Fruit fly (Drosophila melanogaster) whole organism, embryonic: ENCODE measurements around the gene Phae2.

Experiments
- Blimp-1 ChIP-seq: fragments of 200-800 bp; sonication (Bioruptor generic); optimal IDR thresholded peaks from 3 replicates; lab custom pipeline; 2018; ENCODE audit warnings: missing biosample characterization, missing genetic modification characterization, mild to moderate bottlenecking, moderate library complexity, missing genetic modification reagents
- C15 ChIP-seq: fragments of 200-800 bp; sonication (Bioruptor generic); IDR thresholded peaks from 3 replicates; pipeline ENCODE4 v1.3.6; 2022; ENCODE audit warnings: missing biosample characterization, missing genetic modification characterization
- CG10959 ChIP-seq: fragments of 200-800 bp; sonication (Bioruptor generic); IDR thresholded peaks from 2 replicates; pipeline ENCODE4 v1.3.6; 2022; ENCODE audit warnings: missing biosample characterization, missing genetic modification characterization
- CG12659 ChIP-seq: fragments of 200-800 bp; sonication (Bioruptor generic); optimal IDR thresholded peaks from 3 replicates; lab custom pipeline; 2017; ENCODE audit warnings: mild to moderate bottlenecking, missing biosample characterization, missing genetic modification reagents, missing genetic modification characterization
- CG13287 ChIP-seq: fragments of 200-800 bp; sonication (Bioruptor generic); IDR thresholded peaks from 2 replicates; pipeline ENCODE4 v1.3.6; 2022; ENCODE audit warnings: missing biosample characterization, missing genetic modification characterization; ENCODE audit not compliant: partially characterized antibody
- CG15479 ChIP-seq: fragments of 200-800 bp; sonication (Bioruptor generic); optimal IDR thresholded peaks from 3 replicates; lab custom pipeline; 2019; ENCODE audit warnings: missing biosample characterization, mild to moderate bottlenecking, missing genetic modification characterization, moderate library complexity
- CG15601 ChIP-seq: fragments of 200-800 bp; sonication (Bioruptor generic); optimal IDR thresholded peaks from 3 replicates; lab custom pipeline; 2019; ENCODE audit warnings: missing biosample characterization, mild to moderate bottlenecking, missing genetic modification characterization, moderate library complexity
- CG16863 ChIP-seq: fragments of 200-800 bp; sonication (Bioruptor generic); optimal IDR thresholded peaks from 3 replicates; lab custom pipeline; 2016; ENCODE audit warnings: missing biosample characterization, missing genetic modification characterization
- CG18764 ChIP-seq: fragments of 200-800 bp; sonication (Bioruptor generic); optimal IDR thresholded peaks from 3 replicates; lab custom pipeline; 2016; ENCODE audit warnings: missing biosample characterization, missing genetic modification characterization
- CG34376 ChIP-seq: fragments of 200-800 bp; sonication (Bioruptor generic); optimal IDR thresholded peaks from 2 replicates; lab custom pipeline; 2018; ENCODE audit warnings: missing biosample characterization, mild to moderate bottlenecking, missing genetic modification characterization
- CG3838 ChIP-seq: fragments of 200-800 bp; sonication (Bioruptor generic); optimal IDR thresholded peaks from 3 replicates; lab custom pipeline; 2016; ENCODE audit warnings: missing biosample characterization, missing genetic modification characterization
- CG43689 ChIP-seq: fragments of 200-800 bp; sonication (Bioruptor generic); IDR thresholded peaks from 2 replicates; pipeline ENCODE4 v1.3.6; 2022; ENCODE audit warnings: missing biosample characterization, missing genetic modification characterization
- CG4617 ChIP-seq: fragments of 200-800 bp; sonication (Bioruptor generic); optimal IDR thresholded peaks from 3 replicates; lab custom pipeline; 2016; ENCODE audit warnings: missing biosample characterization, missing genetic modification characterization, borderline replicate concordance
- CG7928 ChIP-seq: fragments of 200-800 bp; sonication (Bioruptor generic); optimal IDR thresholded peaks from 2 replicates; lab custom pipeline; 2017; ENCODE audit warnings: missing biosample characterization, mild to moderate bottlenecking, missing genetic modification characterization
- CG7963 ChIP-seq: fragments of 200-800 bp; sonication (Bioruptor generic); IDR thresholded peaks from 3 replicates; pipeline ENCODE4 v1.3.6; 2022; ENCODE audit warnings: missing biosample characterization, missing genetic modification characterization; ENCODE audit not compliant: partially characterized antibody
- CG8359 ChIP-seq: fragments of 200-800 bp; sonication (Bioruptor generic); optimal IDR thresholded peaks from 2 replicates; lab custom pipeline; 2017; ENCODE audit warnings: missing biosample characterization, mild to moderate bottlenecking, missing genetic modification characterization, borderline replicate concordance
- CG9437 ChIP-seq: fragments of 200-800 bp; sonication (Bioruptor generic); optimal IDR thresholded peaks from 2 replicates; lab custom pipeline; 2018; ENCODE audit warnings: missing biosample characterization, mild to moderate bottlenecking, missing genetic modification characterization
- CG9727 ChIP-seq: fragments of 200-800 bp; sonication (Bioruptor generic); optimal IDR thresholded peaks from 3 replicates; lab custom pipeline; 2017; ENCODE audit warnings: missing biosample characterization, mild to moderate bottlenecking, missing genetic modification characterization
- CG9797 ChIP-seq: fragments of 200-800 bp; sonication (Bioruptor generic); optimal IDR thresholded peaks from 3 replicates; lab custom pipeline; 2018; ENCODE audit warnings: missing biosample characterization, mild to moderate bottlenecking, missing genetic modification characterization
- CTCF ChIP-seq: fragments of 200-800 bp; sonication (Bioruptor generic); optimal IDR thresholded peaks from 2 replicates; lab custom pipeline; 2017; ENCODE audit warnings: missing biosample characterization, mild to moderate bottlenecking, missing genetic modification characterization, moderate library complexity
- Chrac-16 ChIP-seq: fragments of 200-800 bp; sonication (Bioruptor generic); optimal IDR thresholded peaks from 3 replicates; lab custom pipeline; 2016; ENCODE audit warnings: missing biosample characterization, missing genetic modification characterization
- D19A ChIP-seq: fragments of 200-800 bp; optimal IDR thresholded peaks from 3 replicates; lab custom pipeline; 2019; ENCODE audit warnings: missing biosample characterization, mild to moderate bottlenecking, missing genetic modification characterization, moderate library complexity
- Dad ChIP-seq: fragments of 200-800 bp; sonication (Bioruptor generic); optimal IDR thresholded peaks from 3 replicates; lab custom pipeline; 2016; ENCODE audit warnings: missing biosample characterization, missing genetic modification characterization
- Fer2 ChIP-seq: fragments of 200-800 bp; sonication (Bioruptor generic); optimal IDR thresholded peaks from 2 replicates; lab custom pipeline; 2018; ENCODE audit warnings: missing biosample characterization, mild to moderate bottlenecking, missing genetic modification characterization, moderate library complexity
- HLH3B ChIP-seq: fragments of 200-800 bp; sonication (Bioruptor generic); IDR thresholded peaks from 2 replicates; pipeline ENCODE4 v1.3.6; 2022; ENCODE audit warnings: missing biosample characterization, missing genetic modification characterization
- Hr51 ChIP-seq, 2 experiments: fragments of 200-800 bp; sonication (Bioruptor generic); optimal IDR thresholded peaks; 2 replicates in 1 of 2; 3 replicates in 1 of 2; lab custom pipeline; 2016 to 2018; ENCODE audit warnings: missing biosample characterization in 2 of 2, missing genetic modification characterization in 2 of 2, mild to moderate bottlenecking in 1 of 2, moderate library complexity in 1 of 2
- Lim3 ChIP-seq: fragments of 200-800 bp; sonication (Bioruptor generic); IDR thresholded peaks from 2 replicates; pipeline ENCODE4 v1.3.6; 2022; ENCODE audit warnings: missing biosample characterization, missing genetic modification characterization
- Lpt ChIP-seq: fragments of >200 bp; optimal IDR thresholded peaks from 2 replicates; lab custom pipeline; 2018; ENCODE audit warnings: missing biosample characterization, missing genetic modification characterization
- NFAT ChIP-seq: fragments of 200-800 bp; sonication (Bioruptor generic); IDR thresholded peaks from 2 replicates; pipeline ENCODE4 v1.3.6; 2022; ENCODE audit warnings: missing biosample characterization, missing genetic modification characterization
- NK7.1 ChIP-seq: fragments of 200-800 bp; sonication (Bioruptor generic); optimal IDR thresholded peaks from 3 replicates; lab custom pipeline; 2016; ENCODE audit warnings: missing biosample characterization, missing genetic modification characterization
- Rx ChIP-seq: fragments of 200-800 bp; sonication (Bioruptor generic); IDR thresholded peaks from 2 replicates; pipeline ENCODE4 v1.3.6; 2022; ENCODE audit warnings: missing biosample characterization, missing genetic modification characterization
- Stat92E ChIP-seq, 3 experiments: fragments of >200 bp in 2 of 3; fragments of 200-800 bp in 1 of 3; sonication (Bioruptor generic) in 1 of 3; optimal IDR thresholded peaks; 2 replicates each; lab custom pipeline; 2017 to 2019; ENCODE audit warnings: missing biosample characterization in 3 of 3, missing genetic modification characterization in 3 of 3, mild to moderate bottlenecking in 1 of 3, moderate library complexity in 1 of 3
- YL-1 ChIP-seq: fragments of 200-800 bp; sonication (Bioruptor generic); optimal IDR thresholded peaks from 3 replicates; lab custom pipeline; 2017; ENCODE audit warnings: missing biosample characterization, mild to moderate bottlenecking, missing genetic modification characterization
- ash1 ChIP-seq: fragments of 200-800 bp; sonication (Bioruptor generic); optimal IDR thresholded peaks from 2 replicates; lab custom pipeline; 2018; ENCODE audit warnings: missing biosample characterization, mild to moderate bottlenecking, missing genetic modification characterization
- cad ChIP-seq: fragments of >200 bp; optimal IDR thresholded peaks from 2 replicates; lab custom pipeline; 2017; ENCODE audit warnings: missing biosample characterization, missing genetic modification characterization
- chif ChIP-seq, 2 experiments: fragments of 200-800 bp; sonication (Bioruptor generic); optimal IDR thresholded peaks; 3 replicates each; lab custom pipeline; 2016; ENCODE audit warnings: missing biosample characterization in 2 of 2, missing genetic modification characterization in 2 of 2
- hbn ChIP-seq: fragments of 200-800 bp; sonication (Bioruptor generic); IDR thresholded peaks from 2 replicates; pipeline ENCODE4 v1.3.6; 2022; ENCODE audit warnings: missing biosample characterization, missing genetic modification characterization; ENCODE audit not compliant: partially characterized antibody
- hkb ChIP-seq, 2 experiments: fragments of 200-800 bp in 1 of 2; fragments of >200 bp in 1 of 2; sonication (Bioruptor generic) in 1 of 2; IDR thresholded peaks in 1 of 2; optimal IDR thresholded peaks in 1 of 2; 2 replicates each; pipeline versions ENCODE4 v1.3.6 to Lab custom; 2017 to 2022; ENCODE audit warnings: missing biosample characterization in 1 of 2, missing genetic modification characterization in 1 of 2
- jing ChIP-seq: fragments of 200-800 bp; sonication (Bioruptor generic); optimal IDR thresholded peaks from 2 replicates; lab custom pipeline; 2018; ENCODE audit warnings: missing biosample characterization, mild to moderate bottlenecking, missing genetic modification characterization
- klu ChIP-seq: fragments of 200-800 bp; sonication (Bioruptor generic); IDR thresholded peaks from 2 replicates; pipeline ENCODE4 v1.3.6; 2022; ENCODE audit warnings: missing biosample characterization, missing genetic modification characterization
- mam ChIP-seq: fragments of 200-800 bp; sonication (Bioruptor generic); optimal IDR thresholded peaks from 3 replicates; lab custom pipeline; 2016; ENCODE audit warnings: missing biosample characterization, missing genetic modification characterization
- schlank ChIP-seq: fragments of 200-800 bp; sonication (Bioruptor generic); optimal IDR thresholded peaks from 2 replicates; lab custom pipeline; 2018; ENCODE audit warnings: missing biosample characterization, mild to moderate bottlenecking, missing genetic modification characterization
- sens ChIP-seq: fragments of 200-800 bp; sonication (Bioruptor generic); peaks from one replicate; lab custom pipeline; 2016; ENCODE audit warnings: missing biosample characterization, missing genetic modification characterization
- seq ChIP-seq: fragments of 200-800 bp; sonication (Bioruptor generic); IDR thresholded peaks from 2 replicates; pipeline ENCODE4 v1.3.6; 2022; ENCODE audit warnings: missing biosample characterization, missing genetic modification characterization
- sr ChIP-seq: fragments of 200-800 bp; sonication (Bioruptor generic); IDR thresholded peaks from 3 replicates; pipeline ENCODE4 v1.3.6; 2022; ENCODE audit warnings: missing biosample characterization, missing genetic modification characterization
- tgo ChIP-seq: fragments of 200-800 bp; sonication (Bioruptor generic); IDR thresholded peaks from 3 replicates; pipeline ENCODE4 v1.3.6; 2022; ENCODE audit warnings: missing biosample characterization, missing genetic modification characterization
- vnd ChIP-seq: fragments of 200-800 bp; sonication (Bioruptor generic); IDR thresholded peaks from 3 replicates; pipeline ENCODE4 v1.3.6; 2022; ENCODE audit warnings: missing biosample characterization, missing genetic modification characterization; ENCODE audit not compliant: partially characterized antibody
- zen ChIP-seq: fragments of 200-800 bp; sonication (Bioruptor generic); optimal IDR thresholded peaks from 3 replicates; lab custom pipeline; 2018; ENCODE audit warnings: missing biosample characterization, mild to moderate bottlenecking, missing genetic modification characterization, moderate library complexity
- zfh2 ChIP-seq: fragments of 200-800 bp; sonication (Bioruptor generic); optimal IDR thresholded peaks from 2 replicates; lab custom pipeline; 2016; ENCODE audit warnings: missing biosample characterization, missing genetic modification characterization

Phae2 gene

DNA sequence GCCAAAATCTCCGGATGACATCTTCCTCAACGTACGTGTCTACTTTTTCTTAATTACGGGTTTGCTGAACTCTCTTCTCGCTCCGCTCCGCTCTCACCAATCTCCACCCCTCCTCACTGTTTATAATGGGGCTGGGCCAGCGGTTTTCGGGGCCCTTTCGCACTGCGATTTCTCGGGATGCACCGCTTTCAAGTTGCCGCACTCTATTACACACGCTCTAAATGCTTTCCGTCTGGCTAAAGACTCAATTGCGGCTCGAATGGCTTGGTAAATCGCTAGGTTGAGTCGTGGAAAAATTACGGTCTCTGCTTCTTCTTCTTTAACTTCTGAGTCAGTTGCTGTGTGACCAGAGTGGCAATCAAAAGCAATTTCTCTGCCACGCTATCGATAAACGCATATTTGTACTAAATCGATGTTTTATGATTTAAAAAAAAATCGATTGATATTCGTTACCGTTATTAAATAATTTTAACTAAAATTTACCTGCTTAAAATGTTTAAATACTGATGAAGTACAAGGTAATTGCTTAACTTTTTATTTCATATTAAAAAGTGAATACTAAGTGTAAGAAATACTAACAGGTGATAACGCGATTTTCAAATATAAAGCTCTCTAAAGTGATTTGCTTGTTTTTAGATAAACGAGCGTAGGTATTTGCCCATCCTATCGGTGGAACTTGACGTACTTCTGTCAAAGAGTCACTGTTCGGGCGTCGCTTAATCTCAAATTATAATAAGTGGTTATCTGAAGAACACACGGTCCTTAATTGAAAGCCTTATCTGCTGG, 1.9 kb upstream of the Phae2 start, which contains the start of the genes Rab6 and Phae1 (continued):
- TF ChIP-seq CG16863 (GFP tag; lab: Kevin White, UChicago) (no peak), Blimp-1 (GFP tag; lab: Kevin White, UChicago) (no peak), CG8359 (GFP tag; lab: Kevin White, UChicago) (no peak), schlank (tag; lab: Kevin White, UChicago) (no peak), CG12659 (peak; percentile 8), sr (GFP tag; lab: Robert Waterston, UW) (no peak), CG3838 (no peak), CG34376 (GFP tag; lab: Kevin White, UChicago) (no peak), zfh2 (no peak), Chrac-16 (GFP tag; lab: Kevin White, UChicago) (no peak), CG15601 (tag; lab: Kevin White, UChicago) (peak; percentile 22), tgo (no peak), Dad (GFP tag; lab: Kevin White, UChicago) (no peak), zen (tag; lab: Kevin White, UChicago) (peak; percentile 0), Lpt (GFP tag; lab: Kevin White, UChicago) (no peak), seq (GFP tag; lab: Robert Waterston, UW) (peak; percentile 18; the same call in 1 of the 2 replicates), CG4617 (GFP tag; lab: Kevin White, UChicago) (peak; percentile 95), CG9797 (GFP tag; lab: Kevin White, UChicago) (peak; percentile 81), CG9727 (GFP tag; lab: Kevin White, UChicago) (no peak), D19A (tag; lab: Kevin White, UChicago) (no peak), chif (GFP tag; optimal IDR thresholded peaks at IDR 0.05; lab: Kevin White, UChicago) (no peak), YL-1 (GFP tag; lab: Kevin White, UChicago) (peak; percentile 88), CG15479 (GFP tag; lab: Kevin White, UChicago) (no peak), mam (GFP tag; lab: Kevin White, UChicago) (no peak), CG7963 (GFP tag; lab: Robert Waterston, UW) (peak; percentile 60; the same call in 1 of the 3 replicates), CTCF (GFP tag; lab: Kevin White, UChicago) (no peak), CG43689 (GFP tag; lab: Robert Waterston, UW) (no peak; the same call in 1 of the 2 replicates), Hr51 (GFP tag; optimal IDR thresholded peaks at IDR 0.05; lab: Kevin White, UChicago) (no peak), vnd (GFP tag; lab: Robert Waterston, UW) (peak; percentile 66), C15 (GFP tag; lab: Robert Waterston, UW) (no peak), Fer2 (tag; lab: Kevin White, UChicago) (no peak), Lim3 (no peak), CG10959 (GFP tag; lab: Robert Waterston, UW) (no peak), klu (no peak), CG18764 (GFP tag; lab: Kevin White, UChicago) (no peak), CG7928 (GFP tag; lab: Kevin White, UChicago) (no peak), Rx (GFP tag; lab: Robert Waterston, UW) (no peak), CG13287 (GFP tag; lab: Robert Waterston, UW) (peak; percentile 84), Stat92E (GFP tag; optimal IDR thresholded peaks at IDR 0.05; lab: Kevin White, UChicago) (peak in 1 of 3 experiments; percentile 55), hbn (GFP tag; lab: Robert Waterston, UW) (peak; percentile 74), cad (GFP tag; lab: Kevin White, UChicago) (no peak), NK7.1 (GFP tag; lab: Kevin White, UChicago) (no peak), NFAT (peak; percentile 62; the same call in 1 of the 2 replicates), hkb (optimal IDR thresholded peaks at IDR 0.05; lab: Kevin White, UChicago) (no peak), hkb (GFP tag; IDR thresholded peaks at IDR 0.05; lab: Robert Waterston, UW) (0 out of 2 replicates have a peak, but pooled peaks have one; percentile 34), HLH3B (no peak), CG9437 (GFP tag; lab: Kevin White, UChicago) (no peak), ash1 (GFP tag; lab: Kevin White, UChicago) (no peak), jing (GFP tag; lab: Kevin White, UChicago) (no peak), sens (GFP tag; lab: Kevin White, UChicago) (peak; percentile 29)
